Fruit fly (Drosophila melanogaster): Measurements from ENCODE around the gene CG14965.

The CG14965 gene

DNA sequence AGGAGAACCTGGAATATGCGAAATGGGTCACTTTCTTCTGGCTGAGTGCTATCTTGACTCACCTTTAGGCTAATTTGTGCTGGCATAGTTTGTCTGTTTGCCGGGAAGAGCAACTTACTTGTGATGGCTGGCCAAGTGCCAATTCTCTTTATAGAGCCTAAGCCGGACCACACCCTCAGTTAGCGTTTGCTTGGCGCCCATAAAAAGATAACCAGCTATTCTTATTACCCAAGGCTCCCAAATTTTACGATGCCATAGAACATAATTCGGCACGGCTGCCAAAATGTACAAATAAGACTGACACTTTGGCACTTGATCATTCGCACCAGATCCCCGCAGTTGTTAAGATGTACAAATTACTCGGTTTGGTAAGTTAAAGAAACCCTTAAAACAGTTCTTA, 2.6 kb downstream of the CG14965 start, which contains the start of the genes CG42525 and CG14958:
Gene CG42525 (minus strand): TSS at position 101 of the 400 bp plus-strand sequence.
Gene CG14958 (plus strand): TSS at position 332 of the 400 bp plus-strand sequence.
- TF ChIP-seq Sp1 (GFP tag; optimal IDR thresholded peaks at IDR 0.05) (no peak), HLH106 (tag; optimal IDR thresholded peaks at IDR 0.05) (no peak), Dfd (GFP tag; optimal IDR thresholded peaks at IDR 0.05) (no peak), h (GFP tag; optimal IDR thresholded peaks at IDR 0.05) (no peak), br (GFP tag; optimal IDR thresholded peaks at IDR 0.05) (no peak), Dif (GFP tag; optimal IDR thresholded peaks at IDR 0.05; ENCODE audit: partially characterized antibody) (no peak), Vsx2 (GFP tag; optimal IDR thresholded peaks at IDR 0.05; ENCODE audit: partially characterized antibody) (no peak), rgr (GFP tag; optimal IDR thresholded peaks at IDR 0.05) (no peak), fru (GFP tag; optimal IDR thresholded peaks at IDR 0.05) (no peak)

DNA sequence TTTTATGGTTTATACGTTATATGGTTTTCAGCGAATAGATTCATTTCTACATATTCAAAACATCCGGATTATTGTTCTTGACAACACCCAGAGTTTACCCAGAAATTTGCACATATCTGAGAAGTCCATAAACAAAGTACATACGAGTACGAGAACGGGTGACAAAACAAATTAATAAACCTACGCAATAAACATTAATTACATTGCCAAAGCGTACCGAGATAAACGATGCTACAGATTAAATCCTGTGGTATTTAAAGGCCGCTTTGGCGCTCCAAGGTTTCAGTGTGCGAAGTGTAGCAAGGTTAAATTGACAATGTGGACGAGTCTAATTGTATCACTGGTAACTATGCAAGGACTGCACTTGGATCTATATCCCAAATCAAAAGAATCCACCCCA, 5.0 kb downstream of the CG14965 start, which contains the start of gene CG14957:
Gene CG14957 (plus strand): TSS at position 301 of the 400 bp plus-strand sequence.
- TF ChIP-seq Mio (GFP tag; optimal IDR thresholded peaks at IDR 0.05) = no peak
- TF ChIP-seq CG9705 (GFP tag; optimal IDR thresholded peaks at IDR 0.05) = no peak
- no peak for TF ChIP-seq N (GFP tag; optimal IDR thresholded peaks at IDR 0.05)
- TF ChIP-seq Sp1 (GFP tag; optimal IDR thresholded peaks at IDR 0.05) = peak; percentile 31
- TF ChIP-seq Hr83 (GFP tag; optimal IDR thresholded peaks at IDR 0.05; ENCODE audit: poor library complexity, severe bottlenecking) = peak; percentile 18
- peak; percentile 18 for TF ChIP-seq Hnf4 (GFP tag; optimal IDR thresholded peaks at IDR 0.05)
- no peak for TF ChIP-seq Abd-B (GFP tag; optimal IDR thresholded peaks at IDR 0.05)
- no peak for TF ChIP-seq Dfd (GFP tag; optimal IDR thresholded peaks at IDR 0.05)

DNA sequence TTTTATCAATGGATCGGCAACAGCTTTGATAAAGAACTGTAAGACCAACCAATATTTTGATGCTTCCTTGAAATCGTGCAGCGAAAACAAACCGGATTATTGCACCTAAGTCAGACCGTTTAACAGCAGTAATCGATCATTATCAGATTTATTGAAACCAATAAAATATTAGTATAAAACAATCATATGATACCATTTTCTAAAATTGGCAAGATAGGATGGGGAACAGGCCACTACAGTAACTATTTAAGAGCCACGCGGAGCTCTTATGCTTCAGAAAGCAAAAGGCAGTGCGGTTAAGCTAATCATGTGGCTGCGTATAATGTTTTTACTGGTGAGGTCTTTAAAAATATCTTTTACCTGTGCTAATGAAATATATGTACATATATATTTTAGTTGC, 5.9 kb downstream of the CG14965 start, which contains the start of gene CG32284:
Gene CG32284 (plus strand): TSS at position 301 of the 400 bp plus-strand sequence.
- TF ChIP-seq Vsx2 (GFP tag; optimal IDR thresholded peaks at IDR 0.05; ENCODE audit: partially characterized antibody) (no peak), Sp1 (GFP tag; optimal IDR thresholded peaks at IDR 0.05) (no peak), ey (GFP tag; optimal IDR thresholded peaks at IDR 0.05) (no peak), N (GFP tag; optimal IDR thresholded peaks at IDR 0.05) (no peak), GATAd (GFP tag; optimal IDR thresholded peaks at IDR 0.05) (no peak), Hr83 (GFP tag; optimal IDR thresholded peaks at IDR 0.05; ENCODE audit: poor library complexity, severe bottlenecking) (no peak), lola (GFP tag; optimal IDR thresholded peaks at IDR 0.05) (no peak)

DNA sequence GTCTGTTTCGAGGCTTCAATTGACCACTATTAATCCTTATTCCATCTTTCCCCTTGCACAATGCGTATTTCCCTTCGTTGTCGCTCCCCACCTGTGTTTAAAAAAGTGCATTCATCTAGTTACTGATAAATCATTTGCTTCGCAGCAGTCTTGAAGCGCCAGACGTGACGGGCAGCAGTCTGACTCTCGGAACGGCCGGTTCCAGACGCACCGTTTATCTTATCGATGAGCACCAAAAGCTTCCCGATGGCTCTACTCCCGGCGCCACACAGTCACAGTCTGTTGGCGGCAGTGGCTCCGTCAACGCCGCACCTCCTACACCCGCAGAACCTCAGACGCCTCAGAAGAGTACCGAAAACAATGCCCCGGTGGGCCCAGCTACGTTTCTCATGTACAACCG, 8.2 kb downstream of the CG14965 start, which contains the start of gene CG42494:
Gene CG42494 (plus strand): TSS at position 301 of the 400 bp plus-strand sequence.
- TF ChIP-seq sv (GFP tag; optimal IDR thresholded peaks at IDR 0.05) = no peak

DNA sequence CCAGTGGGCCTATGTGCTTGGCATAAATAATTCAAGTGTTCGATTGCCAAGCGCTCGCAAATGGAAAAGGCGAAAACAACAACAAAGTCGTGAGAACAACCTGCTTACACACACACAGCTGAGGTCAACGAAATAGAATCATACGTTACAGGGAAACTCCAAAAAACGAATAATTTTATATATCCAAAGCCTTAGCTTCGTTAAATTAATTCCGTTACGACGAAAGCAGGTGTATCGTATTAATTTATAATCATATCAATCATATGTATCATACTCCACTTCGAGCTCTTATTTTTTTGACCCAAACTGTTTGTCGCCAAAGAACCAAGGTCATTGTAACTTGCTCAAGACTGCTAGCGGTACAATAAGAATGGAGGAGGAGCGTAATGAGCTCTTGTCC, 12.8 kb downstream of the CG14965 start:
- TF ChIP-seq psq (GFP tag; optimal IDR thresholded peaks at IDR 0.05) (peak; percentile 75), br (GFP tag; optimal IDR thresholded peaks at IDR 0.05) (peak; percentile 90), CG32264 (GFP tag; optimal IDR thresholded peaks at IDR 0.05) (peak; percentile 89), h (GFP tag; optimal IDR thresholded peaks at IDR 0.05) (peak; percentile 94), Sp1 (GFP tag; optimal IDR thresholded peaks at IDR 0.05) (peak; percentile 83), GATAd (GFP tag; optimal IDR thresholded peaks at IDR 0.05) (no peak), dl (GFP tag; optimal IDR thresholded peaks at IDR 0.05; ENCODE audit: insufficient read depth in 1 of 2, partially characterized antibody in 2 of 2) (no peak), lola (GFP tag; optimal IDR thresholded peaks at IDR 0.05) (no peak), OdsH (GFP tag; optimal IDR thresholded peaks at IDR 0.05) (peak; percentile 87), brk (GFP tag; optimal IDR thresholded peaks at IDR 0.05) (no peak), HLH106 (tag; optimal IDR thresholded peaks at IDR 0.05) (peak; percentile 85), tai (GFP tag; optimal IDR thresholded peaks at IDR 0.05) (no peak), CG9705 (GFP tag; optimal IDR thresholded peaks at IDR 0.05) (peak; percentile 48), Mio (GFP tag; optimal IDR thresholded peaks at IDR 0.05) (no peak), sv (GFP tag; optimal IDR thresholded peaks at IDR 0.05) (peak; percentile 83), dmrt93B (GFP tag; optimal IDR thresholded peaks at IDR 0.05) (peak; percentile 73), pan (optimal IDR thresholded peaks at IDR 0.05) (no peak), Hr83 (GFP tag; optimal IDR thresholded peaks at IDR 0.05; ENCODE audit: poor library complexity, severe bottlenecking) (peak; percentile 10), Abd-B (GFP tag; optimal IDR thresholded peaks at IDR 0.05) (no peak), woc (GFP tag; optimal IDR thresholded peaks at IDR 0.05) (peak; percentile 83), CrebA (GFP tag; optimal IDR thresholded peaks at IDR 0.05; ENCODE audit: borderline replicate concordance) (no peak), ey (GFP tag; optimal IDR thresholded peaks at IDR 0.05) (peak; percentile 84), fru (GFP tag; optimal IDR thresholded peaks at IDR 0.05) (peak; percentile 93), Hr78 (GFP tag; optimal IDR thresholded peaks at IDR 0.05) (no peak), Vsx2 (GFP tag; optimal IDR thresholded peaks at IDR 0.05; ENCODE audit: partially characterized antibody) (no peak), rgr (GFP tag; optimal IDR thresholded peaks at IDR 0.05) (peak; percentile 89), foxo (GFP tag; optimal IDR thresholded peaks at IDR 0.05) (peak; percentile 73 to 91), Hnf4 (GFP tag; optimal IDR thresholded peaks at IDR 0.05) (no peak), Rel (GFP tag; optimal IDR thresholded peaks at IDR 0.05) (peak; percentile 64), Rel (tag; optimal IDR thresholded peaks at IDR 0.05) (no peak)
